Fruit fly (Drosophila melanogaster) whole organism, embryonic: ENCODE data around the gene BuGZ.

Experiments
- ATbp ChIP-seq: fragments of 200-800 bp; sonication (Bioruptor generic); optimal IDR thresholded peaks from 2 replicates; lab custom pipeline; 2017; ENCODE audit warnings: missing biosample characterization, mild to moderate bottlenecking, missing genetic modification characterization, missing genetic modification reagents
- CG10321 ChIP-seq: fragments of 200-800 bp; sonication (Bioruptor generic); IDR thresholded peaks from 2 replicates; pipeline ENCODE4 v1.3.6; 2022; ENCODE audit warnings: missing biosample characterization, missing genetic modification characterization
- CG11504 ChIP-seq: fragments of 200-800 bp; sonication (Bioruptor generic); optimal IDR thresholded peaks from 3 replicates; lab custom pipeline; 2019; ENCODE audit warnings: missing biosample characterization, mild to moderate bottlenecking, missing genetic modification characterization, moderate library complexity
- CG11695 ChIP-seq: fragments of 200-800 bp; sonication (Bioruptor generic); IDR thresholded peaks from 3 replicates; pipeline ENCODE4 v1.3.6; 2022; ENCODE audit warnings: missing biosample characterization, missing genetic modification characterization
- CG12155 ChIP-seq: fragments of 200-800 bp; sonication (Bioruptor generic); optimal IDR thresholded peaks from 3 replicates; lab custom pipeline; 2016; ENCODE audit warnings: missing biosample characterization, missing genetic modification characterization
- CG14667 ChIP-seq: fragments of 200-800 bp; sonication (Bioruptor generic); IDR thresholded peaks from 2 replicates; pipeline ENCODE4 v1.3.6; 2022; ENCODE audit warnings: missing biosample characterization, missing genetic modification characterization
- CG1602 ChIP-seq: fragments of 200-800 bp; sonication (Bioruptor generic); optimal IDR thresholded peaks from 3 replicates; lab custom pipeline; 2016; ENCODE audit warnings: missing biosample characterization, missing genetic modification characterization
- CG1832 ChIP-seq: fragments of 200-800 bp; sonication (Bioruptor generic); optimal IDR thresholded peaks from 2 replicates; lab custom pipeline; 2017; ENCODE audit warnings: missing biosample characterization, mild to moderate bottlenecking, missing genetic modification characterization, inconsistent platforms
- CG6272 ChIP-seq: fragments of 200-800 bp; sonication (Bioruptor generic); IDR thresholded peaks from 2 replicates; pipeline ENCODE4 v1.3.6; 2022; ENCODE audit warnings: missing biosample characterization, missing genetic modification characterization
- CG7556 ChIP-seq: fragments of 200-800 bp; sonication (Bioruptor generic); optimal IDR thresholded peaks from 2 replicates; lab custom pipeline; 2017; ENCODE audit warnings: missing biosample characterization, mild to moderate bottlenecking, missing genetic modification characterization
- CG7786 ChIP-seq: fragments of 200-800 bp; sonication (Bioruptor generic); optimal IDR thresholded peaks from 2 replicates; lab custom pipeline; 2016; ENCODE audit warnings: missing biosample characterization, missing genetic modification characterization
- CG8290 ChIP-seq, 3 experiments: fragments of 200-800 bp; sonication (Bioruptor generic); optimal IDR thresholded peaks; 2 replicates each; lab custom pipeline; 2016 to 2019; ENCODE audit warnings: missing biosample characterization in 3 of 3, missing genetic modification characterization in 3 of 3, mild to moderate bottlenecking in 2 of 3, moderate library complexity in 1 of 3
- CG8478 ChIP-seq: fragments of >200 bp; optimal IDR thresholded peaks from 2 replicates; lab custom pipeline; 2018
- CHES-1-like ChIP-seq: fragments of 200-800 bp; sonication (Bioruptor generic); optimal IDR thresholded peaks from 2 replicates; lab custom pipeline; 2016; ENCODE audit warnings: missing biosample characterization, missing genetic modification characterization
- D19A ChIP-seq: fragments of 200-800 bp; optimal IDR thresholded peaks from 3 replicates; lab custom pipeline; 2019; ENCODE audit warnings: missing biosample characterization, mild to moderate bottlenecking, missing genetic modification characterization, moderate library complexity
- D19B ChIP-seq: fragments of 200-800 bp; sonication (Bioruptor generic); optimal IDR thresholded peaks from 2 replicates; lab custom pipeline; 2017; ENCODE audit warnings: missing biosample characterization, mild to moderate bottlenecking, missing genetic modification characterization
- Doc2 ChIP-seq: fragments of 200-800 bp; sonication (Bioruptor generic); IDR thresholded peaks from 2 replicates; pipeline ENCODE4 v1.3.6; 2022; ENCODE audit warnings: missing biosample characterization, missing genetic modification characterization
- Ets65A ChIP-seq: fragments of 200-800 bp; sonication (Bioruptor generic); peaks from one replicate; lab custom pipeline; 2016; ENCODE audit warnings: missing biosample characterization, missing genetic modification characterization
- Med ChIP-seq: fragments of 200-800 bp; sonication (Bioruptor generic); peaks from one replicate; lab custom pipeline; 2016; ENCODE audit warnings: missing biosample characterization, missing genetic modification characterization, mild to moderate bottlenecking, inconsistent platforms, moderate library complexity
- Nf-YB ChIP-seq: fragments of 200-800 bp; sonication (Bioruptor generic); optimal IDR thresholded peaks from 3 replicates; lab custom pipeline; 2019; ENCODE audit warnings: missing biosample characterization, mild to moderate bottlenecking, missing genetic modification characterization, moderate library complexity
- Optix ChIP-seq: fragments of 200-800 bp; sonication (Bioruptor generic); IDR thresholded peaks from 3 replicates; pipeline ENCODE4 v1.3.6; 2022; ENCODE audit warnings: missing biosample characterization, missing genetic modification characterization
- Rfx ChIP-seq: fragments of 200-800 bp; sonication (Bioruptor generic); IDR thresholded peaks from 2 replicates; pipeline ENCODE4 v1.3.6; 2022; ENCODE audit warnings: missing biosample characterization, missing genetic modification characterization
- Sox100B ChIP-seq: fragments of 200-800 bp; sonication (Bioruptor generic); optimal IDR thresholded peaks from 3 replicates; lab custom pipeline; 2018; ENCODE audit warnings: missing biosample characterization, mild to moderate bottlenecking, missing genetic modification characterization
- Tbp ChIP-seq: fragments of >200 bp; optimal IDR thresholded peaks from 2 replicates; lab custom pipeline; 2018; ENCODE audit warnings: missing biosample characterization, missing genetic modification characterization
- Usf ChIP-seq: fragments of 200-800 bp; sonication (Bioruptor generic); optimal IDR thresholded peaks from 2 replicates; lab custom pipeline; 2017; ENCODE audit warnings: missing genotype, missing biosample characterization, missing genetic modification characterization
- Vsx1 ChIP-seq: fragments of 200-800 bp; sonication (Bioruptor generic); optimal IDR thresholded peaks from 2 replicates; lab custom pipeline; 2017; ENCODE audit warnings: missing biosample characterization, mild to moderate bottlenecking, missing genetic modification characterization, missing genetic modification reagents
- Xrp1 ChIP-seq: fragments of 200-800 bp; sonication (Bioruptor generic); IDR thresholded peaks from 2 replicates; pipeline ENCODE4 v1.3.6; 2022; ENCODE audit warnings: missing biosample characterization, missing genetic modification characterization
- ci ChIP-seq: fragments of 200-800 bp; sonication (Bioruptor generic); IDR thresholded peaks from 3 replicates; pipeline ENCODE4 v1.3.6; 2022; ENCODE audit warnings: missing biosample characterization, missing genetic modification characterization
- danr ChIP-seq: fragments of 200-800 bp; sonication (Bioruptor generic); IDR thresholded peaks from 2 replicates; pipeline ENCODE4 v1.3.6; 2022; ENCODE audit warnings: missing biosample characterization, missing genetic modification characterization
- fru ChIP-seq: fragments of >200 bp; optimal IDR thresholded peaks from 2 replicates; lab custom pipeline; 2017
- her ChIP-seq: fragments of 200-800 bp; sonication (Bioruptor generic); optimal IDR thresholded peaks from 2 replicates; lab custom pipeline; 2016; ENCODE audit warnings: missing biosample characterization, missing genetic modification characterization
- knrl ChIP-seq: fragments of 200-800 bp; sonication (Bioruptor generic); IDR thresholded peaks from 3 replicates; pipeline ENCODE4 v1.3.6; 2022; ENCODE audit warnings: missing biosample characterization, missing genetic modification characterization; ENCODE audit not compliant: partially characterized antibody
- nerfin-1 ChIP-seq: fragments of 200-800 bp; sonication (Bioruptor generic); optimal IDR thresholded peaks from 3 replicates; lab custom pipeline; 2019; ENCODE audit warnings: missing biosample characterization, mild to moderate bottlenecking, missing genetic modification characterization, moderate library complexity
- p53 ChIP-seq: fragments of 200-800 bp; sonication (Bioruptor generic); optimal IDR thresholded peaks from 2 replicates; lab custom pipeline; 2016; ENCODE audit warnings: missing biosample characterization, missing genetic modification characterization
- phol ChIP-seq: fragments of 200-800 bp; sonication (Bioruptor generic); optimal IDR thresholded peaks from 3 replicates; lab custom pipeline; 2018; ENCODE audit warnings: missing biosample characterization, mild to moderate bottlenecking, missing genetic modification characterization, moderate library complexity
- slbo ChIP-seq: fragments of 200-800 bp; sonication (Bioruptor generic); IDR thresholded peaks from 2 replicates; pipeline ENCODE4 v1.3.6; 2022; ENCODE audit warnings: missing biosample characterization, missing genetic modification characterization
- sna ChIP-seq: fragments of 200-800 bp; sonication (Bioruptor generic); IDR thresholded peaks from 2 replicates; pipeline ENCODE4 v1.3.6; 2022; ENCODE audit warnings: missing biosample characterization, missing genetic modification characterization; ENCODE audit not compliant: partially characterized antibody
- sr ChIP-seq: fragments of 200-800 bp; sonication (Bioruptor generic); IDR thresholded peaks from 3 replicates; pipeline ENCODE4 v1.3.6; 2022; ENCODE audit warnings: missing biosample characterization, missing genetic modification characterization
- stwl ChIP-seq: fragments of 200-800 bp; sonication (Bioruptor generic); optimal IDR thresholded peaks from 3 replicates; lab custom pipeline; 2018; ENCODE audit warnings: missing biosample characterization, mild to moderate bottlenecking, missing genetic modification characterization, moderate library complexity
- tap ChIP-seq: fragments of 200-800 bp; optimal IDR thresholded peaks from 3 replicates; lab custom pipeline; 2019; ENCODE audit warnings: missing biosample characterization, mild to moderate bottlenecking, missing genetic modification characterization, moderate library complexity
- tgo ChIP-seq: fragments of 200-800 bp; sonication (Bioruptor generic); IDR thresholded peaks from 3 replicates; pipeline ENCODE4 v1.3.6; 2022; ENCODE audit warnings: missing biosample characterization, missing genetic modification characterization
- trem ChIP-seq: fragments of 200-800 bp; optimal IDR thresholded peaks from 3 replicates; lab custom pipeline; 2019; ENCODE audit warnings: missing biosample characterization, mild to moderate bottlenecking, missing genetic modification characterization, moderate library complexity
- tx ChIP-seq: fragments of 200-800 bp; sonication (Bioruptor generic); optimal IDR thresholded peaks from 2 replicates; lab custom pipeline; 2016; ENCODE audit warnings: missing biosample characterization, missing genetic modification characterization
- yki ChIP-seq: fragments of >200 bp; optimal IDR thresholded peaks from 3 replicates; lab custom pipeline; 2018

Gene BuGZ

dm6 chr2L:16766070-16766752 is 23.0 kb downstream of the BuGZ start, which contains the start of gene Mhc (continued):
- TF ChIP-seq D19B (GFP tag; lab: Kevin White, UChicago) (no peak), CG8290 (GFP tag; optimal IDR thresholded peaks at IDR 0.05; lab: Kevin White, UChicago) (no peak), CG8290 (tag; optimal IDR thresholded peaks at IDR 0.05; lab: Kevin White, UChicago) (no peak), tap (no peak), tgo (GFP tag; lab: Robert Waterston, UW) (no peak), Xrp1 (no peak), Doc2 (GFP tag; lab: Robert Waterston, UW) (no peak), Usf (GFP tag; lab: Kevin White, UChicago) (no peak), D19A (tag; lab: Kevin White, UChicago) (no peak), danr (no peak), CG7556 (GFP tag; lab: Kevin White, UChicago) (no peak), sr (0 out of 3 replicates have a peak, but pooled peaks have one; percentile 60), ATbp (no peak), Nf-YB (GFP tag; lab: Kevin White, UChicago) (no peak), tx (GFP tag; lab: Kevin White, UChicago) (no peak), Tbp (GFP tag; lab: Kevin White, UChicago) (no peak), yki (no peak), nerfin-1 (tag; lab: Kevin White, UChicago) (no peak), Optix (GFP tag; lab: Robert Waterston, UW) (no peak), CG1602 (GFP tag; lab: Kevin White, UChicago) (no peak), CG11504 (tag; lab: Kevin White, UChicago) (no peak), CHES-1-like (GFP tag; lab: Kevin White, UChicago) (no peak), CG14667 (GFP tag; lab: Robert Waterston, UW) (no peak), slbo (GFP tag; lab: Robert Waterston, UW) (peak; percentile 19; the same call in 1 of the 2 replicates), her (GFP tag; lab: Kevin White, UChicago) (no peak), CG11695 (GFP tag; lab: Robert Waterston, UW) (no peak)

dm6 chr2L:16787548-16787947 is 44.3 kb downstream of the BuGZ start:
- TF ChIP-seq Rfx (GFP tag; lab: Robert Waterston, UW) = 0 out of 2 replicates have a peak, but pooled peaks have one; percentile 7
- TF ChIP-seq CG6272 = no peak
- TF ChIP-seq Sox100B (GFP tag; lab: Kevin White, UChicago) = no peak
- TF ChIP-seq CG10321 = peak; percentile 77
- TF ChIP-seq trem (tag; lab: Kevin White, UChicago) = no peak
- peak; percentile 66 for TF ChIP-seq Ets65A (GFP tag; lab: Kevin White, UChicago)
- 0 out of 3 replicates have a peak, but pooled peaks have one; percentile 15 for TF ChIP-seq CG11695 (GFP tag; lab: Robert Waterston, UW)
- peak; percentile 85 for TF ChIP-seq CG8290 (GFP tag; optimal IDR thresholded peaks at IDR 0.05; lab: Kevin White, UChicago)
- TF ChIP-seq CG8290 (tag; optimal IDR thresholded peaks at IDR 0.05; lab: Kevin White, UChicago) = peak in 1 of 2 experiments; percentile 38
- no peak for TF ChIP-seq CG7786
- TF ChIP-seq p53 = peak; percentile 98
- TF ChIP-seq CG1832 (GFP tag; lab: Kevin White, UChicago) = peak; percentile 30
- 0 out of 3 replicates have a peak, but pooled peaks have one; percentile 19 for TF ChIP-seq ci (GFP tag; lab: Robert Waterston, UW)
- TF ChIP-seq knrl (GFP tag; lab: Robert Waterston, UW) = 0 out of 3 replicates have a peak, but pooled peaks have one; percentile 19
- peak; percentile 90 for TF ChIP-seq CG12155 (GFP tag; lab: Kevin White, UChicago)
- peak; percentile 73 for TF ChIP-seq CG8478
- peak; percentile 49 for TF ChIP-seq phol (tag; lab: Kevin White, UChicago)
- TF ChIP-seq stwl (tag; lab: Kevin White, UChicago) = peak; percentile 85
- peak; percentile 10 for TF ChIP-seq Med (GFP tag; lab: Kevin White, UChicago)
- 0 out of 2 replicates have a peak, but pooled peaks have one; percentile 9 for TF ChIP-seq slbo (GFP tag; lab: Robert Waterston, UW)
- TF ChIP-seq sna = no peak
- peak; percentile 52 for TF ChIP-seq fru (lab: Kevin White, UChicago)
- TF ChIP-seq Vsx1 (GFP tag; lab: Kevin White, UChicago) = no peak
- TF ChIP-seq, all 482 proteins: peak for 16
